Worm (Caenorhabditis elegans): ENCODE results near the gene aff-1.

DNA sequence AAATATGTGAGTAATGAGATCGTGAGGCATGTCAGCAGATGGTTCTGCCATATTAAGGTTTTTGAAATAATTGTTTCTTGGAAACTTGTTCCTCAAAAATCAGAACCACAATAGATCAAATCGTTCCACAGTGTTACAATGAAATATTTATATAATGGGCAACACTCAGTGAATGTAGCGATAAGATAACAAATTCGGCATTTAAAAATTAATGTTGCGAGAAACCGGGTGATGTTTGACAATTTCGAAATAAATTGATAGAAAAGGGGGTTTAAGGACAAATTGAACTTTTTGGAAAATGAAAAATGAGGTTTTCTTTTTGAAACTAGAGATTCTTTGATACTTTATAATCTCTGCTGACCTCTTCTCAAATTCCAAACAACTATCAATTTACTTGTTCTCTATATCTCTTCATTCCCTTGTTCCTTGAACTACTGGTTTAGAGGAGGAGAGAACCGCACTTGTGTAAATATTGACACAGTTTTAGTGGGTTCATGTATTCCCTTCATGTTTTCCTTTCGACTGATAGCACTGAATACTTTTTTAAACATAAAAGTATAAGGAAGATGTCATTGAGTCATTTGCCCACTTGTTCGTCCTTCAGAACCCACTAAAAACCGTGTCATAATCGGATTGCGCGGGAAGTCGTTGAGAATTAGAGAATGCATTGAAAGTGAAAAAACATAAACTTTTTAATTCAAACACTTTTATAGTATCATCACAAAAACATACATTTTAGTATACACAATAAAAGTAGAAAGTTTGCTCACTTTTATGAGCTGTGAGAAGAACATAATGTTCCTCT lies 26.6 kb downstream of the aff-1 start:
- TF ChIP-seq nhr-237 (tag; optimal IDR thresholded peaks at IDR 0.05) (no peak), ztf-11 (tag; optimal IDR thresholded peaks at IDR 0.05) (no peak), fos-1 (tag; optimal IDR thresholded peaks at IDR 0.05) (no peak), sea-2 (GFP tag; optimal IDR thresholded peaks at IDR 0.05) (no peak), nhr-25 (tag; optimal IDR thresholded peaks at IDR 0.05) (peak; percentile 42), ceh-16 (tag; optimal IDR thresholded peaks at IDR 0.05) (no peak), R02D3.7 (tag; optimal IDR thresholded peaks at IDR 0.05) (no peak), lsy-12 (tag; optimal IDR thresholded peaks at IDR 0.05) (no peak)

Data from whole organism, L3 larva.